Fruit fly (Drosophila melanogaster) whole organism, embryonic: ENCODE results near the gene Ice2.
A peak's percentile ranks its signal among the peaks of the same experiment; 100 is the strongest.

Source experiments
- CG10147 ChIP-seq: fragments of 200-800 bp; sonication (Bioruptor generic); optimal IDR thresholded peaks from 2 replicates; lab custom pipeline; 2019; ENCODE audit warnings: missing biosample characterization, mild to moderate bottlenecking, missing genetic modification characterization, moderate library complexity
- CG10462 ChIP-seq: fragments of 200-800 bp; sonication (Bioruptor generic); optimal IDR thresholded peaks from 2 replicates; lab custom pipeline; 2016; ENCODE audit warnings: missing biosample characterization, missing genetic modification characterization
- CG12769 ChIP-seq: fragments of 200-800 bp; sonication (Bioruptor generic); optimal IDR thresholded peaks from 2 replicates; lab custom pipeline; 2019; ENCODE audit warnings: missing biosample characterization, mild to moderate bottlenecking, missing genetic modification characterization, moderate library complexity
- CG15514 ChIP-seq: fragments of 200-800 bp; sonication (Bioruptor generic); optimal IDR thresholded peaks from 3 replicates; lab custom pipeline; 2017; ENCODE audit warnings: missing biosample characterization, missing genetic modification characterization, mild to moderate bottlenecking, moderate library complexity, missing genetic modification reagents
- CG15696 ChIP-seq: fragments of 200-800 bp; sonication (Bioruptor generic); optimal IDR thresholded peaks from 2 replicates; lab custom pipeline; 2019; ENCODE audit warnings: missing biosample characterization, mild to moderate bottlenecking, missing genetic modification characterization, moderate library complexity
- CG17359 ChIP-seq: fragments of 200-800 bp; sonication (Bioruptor generic); optimal IDR thresholded peaks from 3 replicates; lab custom pipeline; 2018; ENCODE audit warnings: missing biosample characterization, mild to moderate bottlenecking, missing genetic modification characterization, moderate library complexity
- CG17802 ChIP-seq: fragments of 200-800 bp; sonication (Bioruptor generic); optimal IDR thresholded peaks from 2 replicates; lab custom pipeline; 2018; ENCODE audit warnings: missing biosample characterization, mild to moderate bottlenecking, missing genetic modification characterization, moderate library complexity
- CG18619 ChIP-seq: fragments of 200-800 bp; sonication (Bioruptor generic); optimal IDR thresholded peaks from 3 replicates; lab custom pipeline; 2017; ENCODE audit warnings: missing biosample characterization, mild to moderate bottlenecking, missing genetic modification characterization
- CG2678 ChIP-seq: fragments of 200-800 bp; sonication (Bioruptor generic); optimal IDR thresholded peaks from 3 replicates; lab custom pipeline; 2019; ENCODE audit warnings: missing biosample characterization, mild to moderate bottlenecking, missing genetic modification characterization, moderate library complexity
- CG30431 ChIP-seq: fragments of 200-800 bp; sonication (Bioruptor generic); optimal IDR thresholded peaks from 2 replicates; lab custom pipeline; 2017; ENCODE audit warnings: missing biosample characterization, missing genetic modification characterization
- CG32767 ChIP-seq: fragments of 200-800 bp; sonication (Bioruptor generic); IDR thresholded peaks from 2 replicates; pipeline ENCODE4 v1.3.6; 2022; ENCODE audit warnings: missing biosample characterization, missing genetic modification characterization
- CG32772 ChIP-seq: fragments of 200-800 bp; sonication (Bioruptor generic); IDR thresholded peaks from 2 replicates; pipeline ENCODE4 v1.3.6; 2022; ENCODE audit warnings: missing biosample characterization, missing genetic modification characterization
- CG3726 ChIP-seq: fragments of 200-800 bp; sonication (Bioruptor generic); IDR thresholded peaks from 3 replicates; pipeline ENCODE4, ENCODE4 v1.3.6; 2022; ENCODE audit warnings: missing biosample characterization, missing genetic modification characterization
- CG7745 ChIP-seq: fragments of 200-800 bp; sonication (Bioruptor generic); optimal IDR thresholded peaks from 2 replicates; lab custom pipeline; 2018; ENCODE audit warnings: missing biosample characterization, mild to moderate bottlenecking, missing genetic modification characterization, moderate library complexity
- CG7963 ChIP-seq: fragments of 200-800 bp; sonication (Bioruptor generic); IDR thresholded peaks from 3 replicates; pipeline ENCODE4 v1.3.6; 2022; ENCODE audit warnings: missing biosample characterization, missing genetic modification characterization; ENCODE audit not compliant: partially characterized antibody
- CG8944 ChIP-seq: fragments of 200-800 bp; sonication (Bioruptor generic); optimal IDR thresholded peaks from 3 replicates; lab custom pipeline; 2016; ENCODE audit warnings: missing biosample characterization, missing genetic modification characterization
- CkIIα-i1 ChIP-seq: fragments of 200-800 bp; sonication (Bioruptor generic); IDR thresholded peaks from 2 replicates; pipeline ENCODE4 v1.3.6; 2022; ENCODE audit warnings: missing biosample characterization, missing genetic modification characterization
- D19B ChIP-seq: fragments of 200-800 bp; sonication (Bioruptor generic); optimal IDR thresholded peaks from 2 replicates; lab custom pipeline; 2017; ENCODE audit warnings: missing biosample characterization, mild to moderate bottlenecking, missing genetic modification characterization
- Dfd ChIP-seq, 2 experiments: fragments of >200 bp; optimal IDR thresholded peaks; 2 replicates each; lab custom pipeline; 2017; ENCODE audit warnings: missing biosample characterization in 2 of 2, missing genetic modification characterization in 2 of 2
- Drgx ChIP-seq: fragments of 200-800 bp; sonication (Bioruptor generic); IDR thresholded peaks from 2 replicates; pipeline ENCODE4 v1.3.6; 2022; ENCODE audit warnings: missing biosample characterization, missing genetic modification characterization
- E2f1 ChIP-seq: fragments of 200-800 bp; sonication (Bioruptor generic); IDR thresholded peaks from 2 replicates; pipeline ENCODE4 v1.3.6; 2022; ENCODE audit warnings: missing biosample characterization, missing genetic modification characterization
- Lim3 ChIP-seq: fragments of 200-800 bp; sonication (Bioruptor generic); IDR thresholded peaks from 2 replicates; pipeline ENCODE4 v1.3.6; 2022; ENCODE audit warnings: missing biosample characterization, missing genetic modification characterization
- MESR4 ChIP-seq: fragments of 200-800 bp; sonication (Bioruptor generic); optimal IDR thresholded peaks from 2 replicates; lab custom pipeline; 2018; ENCODE audit warnings: missing biosample characterization, mild to moderate bottlenecking, missing genetic modification characterization, moderate library complexity
- Max ChIP-seq: fragments of 200-800 bp; sonication (Bioruptor generic); optimal IDR thresholded peaks from 2 replicates; lab custom pipeline; 2016; ENCODE audit warnings: missing biosample characterization, mild to moderate bottlenecking, missing genetic modification characterization
- Mes4 ChIP-seq: fragments of 200-800 bp; sonication (Bioruptor generic); optimal IDR thresholded peaks from 2 replicates; lab custom pipeline; 2016; ENCODE audit warnings: missing biosample characterization, missing genetic modification characterization
- Mrtf ChIP-seq: fragments of 200-800 bp; sonication (Bioruptor generic); IDR thresholded peaks from 3 replicates; pipeline ENCODE4 v1.3.6; 2022; ENCODE audit warnings: missing biosample characterization, missing genetic modification characterization
- Myb ChIP-seq: fragments of 200-800 bp; sonication (Bioruptor generic); optimal IDR thresholded peaks from 2 replicates; lab custom pipeline; 2016; ENCODE audit warnings: missing biosample characterization, missing genetic modification characterization
- Nf-YC ChIP-seq: fragments of 200-800 bp; optimal IDR thresholded peaks from 3 replicates; lab custom pipeline; 2019; ENCODE audit warnings: missing biosample characterization, mild to moderate bottlenecking, missing genetic modification characterization, moderate library complexity
- Oli ChIP-seq: fragments of 200-800 bp; sonication (Bioruptor generic); optimal IDR thresholded peaks from 2 replicates; lab custom pipeline; 2018; ENCODE audit warnings: missing biosample characterization, mild to moderate bottlenecking, missing genetic modification characterization, moderate library complexity
- Ptx1 ChIP-seq: fragments of 200-800 bp; sonication (Bioruptor generic); IDR thresholded peaks from 2 replicates; pipeline ENCODE4 v1.3.6; 2022; ENCODE audit warnings: missing biosample characterization, missing genetic modification characterization
- Rfx ChIP-seq: fragments of 200-800 bp; sonication (Bioruptor generic); IDR thresholded peaks from 2 replicates; pipeline ENCODE4 v1.3.6; 2022; ENCODE audit warnings: missing biosample characterization, missing genetic modification characterization
- YL-1 ChIP-seq: fragments of 200-800 bp; sonication (Bioruptor generic); optimal IDR thresholded peaks from 3 replicates; lab custom pipeline; 2017; ENCODE audit warnings: missing biosample characterization, mild to moderate bottlenecking, missing genetic modification characterization
- ase ChIP-seq: fragments of 200-800 bp; sonication (Bioruptor generic); IDR thresholded peaks from 3 replicates; pipeline ENCODE4 v1.3.6; 2022; ENCODE audit warnings: missing biosample characterization, missing genetic modification characterization
- chif ChIP-seq, 2 experiments: fragments of 200-800 bp; sonication (Bioruptor generic); optimal IDR thresholded peaks; 3 replicates each; lab custom pipeline; 2016; ENCODE audit warnings: missing biosample characterization in 2 of 2, missing genetic modification characterization in 2 of 2
- ci ChIP-seq: fragments of 200-800 bp; sonication (Bioruptor generic); IDR thresholded peaks from 3 replicates; pipeline ENCODE4 v1.3.6; 2022; ENCODE audit warnings: missing biosample characterization, missing genetic modification characterization
- dm ChIP-seq: fragments of 200-800 bp; sonication (Bioruptor generic); optimal IDR thresholded peaks from 3 replicates; lab custom pipeline; 2016; ENCODE audit warnings: missing biosample characterization, missing genetic modification characterization
- dpn ChIP-seq, 2 experiments: fragments of 200-800 bp; sonication (Bioruptor generic); optimal IDR thresholded peaks; 3 replicates each; lab custom pipeline; 2016; ENCODE audit warnings: missing biosample characterization in 2 of 2, missing genetic modification characterization in 2 of 2
- en ChIP-seq: fragments of 200-800 bp; sonication (Bioruptor generic); optimal IDR thresholded peaks from 2 replicates; lab custom pipeline; 2016; ENCODE audit warnings: missing biosample characterization, missing genetic modification characterization
- exex ChIP-seq: fragments of 200-800 bp; sonication (Bioruptor generic); optimal IDR thresholded peaks from 4 replicates; lab custom pipeline; 2018; ENCODE audit warnings: missing biosample characterization, mild to moderate bottlenecking, missing genetic modification characterization, moderate library complexity
- ind ChIP-seq: fragments of 200-800 bp; sonication (Bioruptor generic); optimal IDR thresholded peaks from 3 replicates; lab custom pipeline; 2016; ENCODE audit warnings: missing biosample characterization, missing genetic modification characterization
- knrl ChIP-seq: fragments of 200-800 bp; sonication (Bioruptor generic); IDR thresholded peaks from 3 replicates; pipeline ENCODE4 v1.3.6; 2022; ENCODE audit warnings: missing biosample characterization, missing genetic modification characterization; ENCODE audit not compliant: partially characterized antibody
- oc ChIP-seq: fragments of 200-800 bp; sonication (Bioruptor generic); optimal IDR thresholded peaks from 2 replicates; lab custom pipeline; 2018; ENCODE audit warnings: missing biosample characterization, mild to moderate bottlenecking, missing genetic modification characterization, moderate library complexity
- odd ChIP-seq: fragments of 200-800 bp; sonication (Bioruptor generic); optimal IDR thresholded peaks from 2 replicates; lab custom pipeline; 2017; ENCODE audit warnings: missing biosample characterization, mild to moderate bottlenecking, missing genetic modification characterization
- repo ChIP-seq: fragments of 200-800 bp; sonication (Bioruptor generic); optimal IDR thresholded peaks from 2 replicates; lab custom pipeline; 2016; ENCODE audit warnings: missing biosample characterization, missing genetic modification characterization
- ro ChIP-seq: fragments of 200-800 bp; sonication (Bioruptor generic); IDR thresholded peaks from 2 replicates; pipeline ENCODE4 v1.3.6; 2022; ENCODE audit warnings: missing biosample characterization, missing genetic modification characterization
- row ChIP-seq: fragments of 200-800 bp; sonication (Bioruptor generic); IDR thresholded peaks from 3 replicates; pipeline ENCODE4 v1.3.6; 2022; ENCODE audit warnings: missing biosample characterization, missing genetic modification characterization
- sc ChIP-seq, 3 experiments: fragments of >200 bp in 2 of 3; fragments of 200-800 bp in 1 of 3; sonication (Bioruptor generic) in 1 of 3; optimal IDR thresholded peaks; 2 replicates in 2 of 3; 3 replicates in 1 of 3; lab custom pipeline; 2017; ENCODE audit warnings: mild to moderate bottlenecking in 1 of 3, missing biosample characterization in 1 of 3, missing genetic modification characterization in 1 of 3, missing genetic modification reagents in 1 of 3
- slbo ChIP-seq: fragments of 200-800 bp; sonication (Bioruptor generic); IDR thresholded peaks from 2 replicates; pipeline ENCODE4 v1.3.6; 2022; ENCODE audit warnings: missing biosample characterization, missing genetic modification characterization
- sug ChIP-seq: fragments of 200-800 bp; optimal IDR thresholded peaks from 2 replicates; lab custom pipeline; 2019; ENCODE audit warnings: missing biosample characterization, mild to moderate bottlenecking, missing genetic modification characterization, moderate library complexity
- tx ChIP-seq: fragments of 200-800 bp; sonication (Bioruptor generic); optimal IDR thresholded peaks from 2 replicates; lab custom pipeline; 2016; ENCODE audit warnings: missing biosample characterization, missing genetic modification characterization
- wek ChIP-seq: fragments of 200-800 bp; sonication (Bioruptor generic); optimal IDR thresholded peaks from 3 replicates; lab custom pipeline; 2018; ENCODE audit warnings: missing biosample characterization, mild to moderate bottlenecking, missing genetic modification characterization, moderate library complexity

Gene Ice2

DNA sequence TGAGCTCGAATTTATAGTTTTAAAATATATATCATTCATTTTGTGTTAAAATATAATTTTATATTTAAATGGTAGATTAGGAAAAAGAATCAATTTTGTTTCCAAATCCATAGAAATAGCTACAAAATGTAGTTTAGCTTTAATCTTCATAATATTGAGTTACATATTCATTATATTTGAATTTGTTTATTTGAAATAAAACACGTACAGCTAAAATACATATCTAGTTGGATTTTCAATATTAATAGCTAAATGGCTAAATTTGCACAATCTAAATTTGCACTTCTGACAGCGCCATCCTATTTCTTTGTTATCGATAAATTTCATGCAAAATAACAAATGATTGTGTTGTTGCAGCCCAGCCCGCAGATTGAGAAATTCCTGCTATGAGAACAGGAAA is 3.9 kb downstream of the Ice2 start, which contains the start of gene Usp8 (continued):
- TF ChIP-seq CG10462 (GFP tag; lab: Kevin White, UChicago) (no peak), Lim3 (GFP tag; lab: Robert Waterston, UW) (no peak), dpn (GFP tag; optimal IDR thresholded peaks at IDR 0.05; lab: Kevin White, UChicago) (peak in 1 of 2 experiments; percentile 22), Rfx (peak; percentile 33; the same call in 1 of the 2 replicates), CkIIα-i1 (GFP tag; lab: Robert Waterston, UW) (no peak), CG15696 (tag; lab: Kevin White, UChicago) (peak; percentile 37), Nf-YC (tag; lab: Kevin White, UChicago) (peak; percentile 54), CG2678 (tag; lab: Kevin White, UChicago) (no peak), Myb (GFP tag; lab: Kevin White, UChicago) (no peak), Mrtf (no peak), E2f1 (no peak), knrl (GFP tag; lab: Robert Waterston, UW) (no peak), Oli (peak; percentile 11), row (GFP tag; lab: Robert Waterston, UW) (peak; percentile 80), Mes4 (no peak), ci (no peak), CG12769 (no peak), CG8944 (GFP tag; lab: Kevin White, UChicago) (no peak), ro (GFP tag; lab: Robert Waterston, UW) (no peak), CG7745 (no peak), wek (GFP tag; lab: Kevin White, UChicago) (no peak), exex (tag; lab: Kevin White, UChicago) (no peak), Dfd (GFP tag; optimal IDR thresholded peaks at IDR 0.05; lab: Kevin White, UChicago) (no peak), CG32767 (GFP tag; lab: Robert Waterston, UW) (no peak), sug (tag; lab: Kevin White, UChicago) (peak; percentile 49), CG32772 (GFP tag; lab: Robert Waterston, UW) (no peak), CG30431 (GFP tag; lab: Kevin White, UChicago) (no peak), YL-1 (GFP tag; lab: Kevin White, UChicago) (peak; percentile 20), oc (tag; lab: Kevin White, UChicago) (no peak), repo (GFP tag; lab: Kevin White, UChicago) (no peak), dm (no peak), ase (GFP tag; lab: Robert Waterston, UW) (0 out of 3 replicates have a peak, but pooled peaks have one; percentile 10), CG3726 (GFP tag; lab: Robert Waterston, UW) (no peak), tx (no peak), CG10147 (GFP tag; lab: Kevin White, UChicago) (no peak), chif (GFP tag; optimal IDR thresholded peaks at IDR 0.05; lab: Kevin White, UChicago) (no peak), CG7963 (GFP tag; lab: Robert Waterston, UW) (no peak), sc (optimal IDR thresholded peaks at IDR 0.05; lab: Kevin White, UChicago) (no peak), sc (GFP tag; optimal IDR thresholded peaks at IDR 0.05; lab: Kevin White, UChicago) (no peak), D19B (GFP tag; lab: Kevin White, UChicago) (no peak), Max (no peak), odd (GFP tag; lab: Kevin White, UChicago) (no peak), slbo (GFP tag; lab: Robert Waterston, UW) (peak; percentile 39; the same call in 1 of the 2 replicates), MESR4 (no peak), Ptx1 (peak; percentile 25; the same call in 1 of the 2 replicates), ind (GFP tag; lab: Kevin White, UChicago) (no peak), CG17802 (tag; lab: Kevin White, UChicago) (no peak), en (no peak), CG17359 (tag; lab: Kevin White, UChicago) (no peak), CG18619 (GFP tag; lab: Kevin White, UChicago) (peak; percentile 8), CG15514 (GFP tag; lab: Kevin White, UChicago) (no peak), Drgx (GFP tag; lab: Robert Waterston, UW) (no peak)
